Fruit fly (Drosophila melanogaster) whole organism, embryonic: ENCODE results near the gene CG8191.

ENCODE experiments used
- Aef1 ChIP-seq: fragments of 200-800 bp; sonication (Bioruptor generic); IDR thresholded peaks from 3 replicates; pipeline ENCODE4 v1.3.6; 2022; ENCODE audit warnings: missing biosample characterization, missing genetic modification characterization
- CG10267 ChIP-seq: fragments of 200-800 bp; sonication (Bioruptor generic); optimal IDR thresholded peaks from 2 replicates; lab custom pipeline; 2018; ENCODE audit warnings: missing biosample characterization, mild to moderate bottlenecking, missing genetic modification characterization, moderate library complexity
- CG10979 ChIP-seq: fragments of 200-800 bp; sonication (Bioruptor generic); optimal IDR thresholded peaks from 2 replicates; lab custom pipeline; 2018; ENCODE audit warnings: missing biosample characterization, mild to moderate bottlenecking, missing genetic modification characterization, moderate library complexity
- CG11723 ChIP-seq: fragments of 200-800 bp; sonication (Bioruptor generic); optimal IDR thresholded peaks from 2 replicates; lab custom pipeline; 2017; ENCODE audit warnings: missing biosample characterization, mild to moderate bottlenecking, missing genetic modification characterization
- CG1233 ChIP-seq: fragments of 200-800 bp; sonication (Bioruptor generic); optimal IDR thresholded peaks from 4 replicates; lab custom pipeline; 2018; ENCODE audit warnings: missing biosample characterization, mild to moderate bottlenecking, missing genetic modification characterization
- CG13894 ChIP-seq: fragments of 200-800 bp; sonication (Bioruptor generic); optimal IDR thresholded peaks from 3 replicates; lab custom pipeline; 2018; ENCODE audit warnings: missing biosample characterization, mild to moderate bottlenecking, missing genetic modification characterization, moderate library complexity
- CG14441 ChIP-seq: fragments of 200-800 bp; sonication (Bioruptor generic); IDR thresholded peaks from 2 replicates; pipeline ENCODE4 v1.3.6; 2022; ENCODE audit warnings: missing biosample characterization, missing genetic modification characterization
- CG14860 ChIP-seq: fragments of 200-800 bp; sonication (Bioruptor generic); IDR thresholded peaks from 3 replicates; pipeline ENCODE4 v1.3.6; 2022; ENCODE audit warnings: missing biosample characterization, missing genetic modification characterization; ENCODE audit not compliant: partially characterized antibody
- CG15514 ChIP-seq: fragments of 200-800 bp; sonication (Bioruptor generic); optimal IDR thresholded peaks from 3 replicates; lab custom pipeline; 2017; ENCODE audit warnings: missing biosample characterization, missing genetic modification characterization, mild to moderate bottlenecking, moderate library complexity, missing genetic modification reagents
- CG17328 ChIP-seq: fragments of 200-800 bp; sonication (Bioruptor generic); IDR thresholded peaks from 2 replicates; pipeline ENCODE4 v1.3.6; 2022; ENCODE audit warnings: missing biosample characterization, missing genetic modification characterization
- CG17359 ChIP-seq: fragments of 200-800 bp; sonication (Bioruptor generic); optimal IDR thresholded peaks from 3 replicates; lab custom pipeline; 2018; ENCODE audit warnings: missing biosample characterization, mild to moderate bottlenecking, missing genetic modification characterization, moderate library complexity
- CG17612 ChIP-seq: fragments of 200-800 bp; sonication (Bioruptor generic); IDR thresholded peaks from 2 replicates; pipeline ENCODE4 v1.3.6; 2022; ENCODE audit warnings: missing biosample characterization, missing genetic modification characterization
- CG2199 ChIP-seq: fragments of 200-800 bp; sonication (Bioruptor generic); IDR thresholded peaks from 3 replicates; pipeline ENCODE4 v1.3.6; 2022; ENCODE audit warnings: missing biosample characterization, missing genetic modification characterization
- CG2712 ChIP-seq: fragments of 200-800 bp; optimal IDR thresholded peaks from 3 replicates; lab custom pipeline; 2019; ENCODE audit warnings: missing biosample characterization, mild to moderate bottlenecking, missing genetic modification characterization, moderate library complexity
- CG32767 ChIP-seq: fragments of 200-800 bp; sonication (Bioruptor generic); IDR thresholded peaks from 2 replicates; pipeline ENCODE4 v1.3.6; 2022; ENCODE audit warnings: missing biosample characterization, missing genetic modification characterization
- CG33213 ChIP-seq: fragments of 200-800 bp; sonication (Bioruptor generic); optimal IDR thresholded peaks from 3 replicates; lab custom pipeline; 2016; ENCODE audit warnings: missing biosample characterization, missing genetic modification characterization
- CG3407 ChIP-seq: fragments of 200-800 bp; sonication (Bioruptor generic); optimal IDR thresholded peaks from 2 replicates; lab custom pipeline; 2018; ENCODE audit warnings: missing biosample characterization, mild to moderate bottlenecking, missing genetic modification characterization
- CG34422 ChIP-seq: fragments of 200-800 bp; sonication (Bioruptor generic); IDR thresholded peaks from 3 replicates; pipeline ENCODE4 v1.3.6; 2022; ENCODE audit warnings: missing biosample characterization, missing genetic modification characterization
- CG6683 ChIP-seq: fragments of 200-800 bp; sonication (Bioruptor generic); optimal IDR thresholded peaks from 2 replicates; lab custom pipeline; 2017; ENCODE audit warnings: missing biosample characterization, mild to moderate bottlenecking, missing genetic modification characterization, missing genetic modification reagents
- CG6791 ChIP-seq: fragments of 200-800 bp; sonication (Bioruptor generic); IDR thresholded peaks from 3 replicates; pipeline ENCODE4 v1.3.6; 2022; ENCODE audit warnings: missing biosample characterization, missing genetic modification characterization; ENCODE audit not compliant: partially characterized antibody
- CG6813 ChIP-seq: fragments of 200-800 bp; sonication (Bioruptor generic); optimal IDR thresholded peaks from 2 replicates; lab custom pipeline; 2017; ENCODE audit warnings: missing biosample characterization, missing genetic modification characterization, mild to moderate bottlenecking, moderate library complexity, missing genetic modification reagents
- CG7786 ChIP-seq: fragments of 200-800 bp; sonication (Bioruptor generic); optimal IDR thresholded peaks from 2 replicates; lab custom pipeline; 2016; ENCODE audit warnings: missing biosample characterization, missing genetic modification characterization
- CG8924 ChIP-seq: fragments of 200-800 bp; optimal IDR thresholded peaks from 3 replicates; lab custom pipeline; 2019; ENCODE audit warnings: missing biosample characterization, mild to moderate bottlenecking, missing genetic modification characterization, moderate library complexity
- Dbx ChIP-seq: fragments of 200-800 bp; sonication (Bioruptor generic); IDR thresholded peaks from 3 replicates; pipeline ENCODE4 v1.3.6; 2022; ENCODE audit warnings: missing biosample characterization, missing genetic modification characterization
- Dll ChIP-seq: fragments of 200-800 bp; sonication (Bioruptor generic); IDR thresholded peaks from 4 replicates; pipeline ENCODE4 v1.3.6; 2022; ENCODE audit warnings: missing biosample characterization, missing genetic modification characterization; ENCODE audit not compliant: partially characterized antibody
- Doc2 ChIP-seq: fragments of 200-800 bp; sonication (Bioruptor generic); IDR thresholded peaks from 2 replicates; pipeline ENCODE4 v1.3.6; 2022; ENCODE audit warnings: missing biosample characterization, missing genetic modification characterization
- HLHmδ ChIP-seq: fragments of 200-800 bp; sonication (Bioruptor generic); optimal IDR thresholded peaks from 2 replicates; lab custom pipeline; 2018; ENCODE audit warnings: missing biosample characterization, mild to moderate bottlenecking, missing genetic modification characterization, moderate library complexity
- Hmr ChIP-seq: fragments of 200-800 bp; sonication (Bioruptor generic); optimal IDR thresholded peaks from 3 replicates; lab custom pipeline; 2017; ENCODE audit warnings: mild to moderate bottlenecking, missing biosample characterization, missing genetic modification reagents, missing genetic modification characterization
- Mrtf ChIP-seq: fragments of 200-800 bp; sonication (Bioruptor generic); IDR thresholded peaks from 3 replicates; pipeline ENCODE4 v1.3.6; 2022; ENCODE audit warnings: missing biosample characterization, missing genetic modification characterization
- Rfx ChIP-seq: fragments of 200-800 bp; sonication (Bioruptor generic); IDR thresholded peaks from 2 replicates; pipeline ENCODE4 v1.3.6; 2022; ENCODE audit warnings: missing biosample characterization, missing genetic modification characterization
- Sin3A ChIP-seq: fragments of >200 bp; optimal IDR thresholded peaks from 2 replicates; lab custom pipeline; 2018
- Spps ChIP-seq: fragments of 200-800 bp; sonication (Bioruptor generic); optimal IDR thresholded peaks from 2 replicates; lab custom pipeline; 2018; ENCODE audit warnings: missing biosample characterization, mild to moderate bottlenecking, missing genetic modification characterization
- br ChIP-seq: fragments of >200 bp; optimal IDR thresholded peaks from 2 replicates; lab custom pipeline; 2017
- btn ChIP-seq: fragments of 200-800 bp; sonication (Bioruptor generic); optimal IDR thresholded peaks from 2 replicates; lab custom pipeline; 2016; ENCODE audit warnings: missing biosample characterization, missing genetic modification characterization
- chn ChIP-seq: fragments of 200-800 bp; sonication (Bioruptor generic); optimal IDR thresholded peaks from 2 replicates; lab custom pipeline; 2016; ENCODE audit warnings: missing biosample characterization, missing genetic modification characterization
- corto ChIP-seq: fragments of 200-800 bp; sonication (Bioruptor generic); optimal IDR thresholded peaks from 2 replicates; lab custom pipeline; 2016; ENCODE audit warnings: missing biosample characterization, mild to moderate bottlenecking, missing genetic modification characterization, moderate library complexity
- croc ChIP-seq: fragments of 200-800 bp; sonication (Bioruptor generic); conservative IDR thresholded peaks from 3 replicates; pipeline ENCODE4 v1.3.6; 2022; ENCODE audit warnings: missing biosample characterization, missing genetic modification characterization
- dm ChIP-seq: fragments of 200-800 bp; sonication (Bioruptor generic); optimal IDR thresholded peaks from 3 replicates; lab custom pipeline; 2016; ENCODE audit warnings: missing biosample characterization, missing genetic modification characterization
- ems ChIP-seq: fragments of 200-800 bp; sonication (Bioruptor generic); optimal IDR thresholded peaks from 3 replicates; lab custom pipeline; 2016; ENCODE audit warnings: missing biosample characterization, missing genetic modification characterization
- en ChIP-seq: fragments of 200-800 bp; sonication (Bioruptor generic); optimal IDR thresholded peaks from 2 replicates; lab custom pipeline; 2016; ENCODE audit warnings: missing biosample characterization, missing genetic modification characterization
- esg ChIP-seq: fragments of 200-800 bp; sonication (Bioruptor generic); conservative IDR thresholded peaks from 2 replicates; pipeline ENCODE4 v1.3.6; 2022; ENCODE audit warnings: missing biosample characterization, missing genetic modification characterization
- fd64A ChIP-seq: fragments of 200-800 bp; sonication (Bioruptor generic); optimal IDR thresholded peaks from 3 replicates; lab custom pipeline; 2018; ENCODE audit warnings: missing biosample characterization, mild to moderate bottlenecking, missing genetic modification characterization
- ken ChIP-seq: fragments of 200-800 bp; sonication (Bioruptor generic); IDR thresholded peaks from 3 replicates; pipeline ENCODE4 v1.3.6; 2022; ENCODE audit warnings: missing biosample characterization, missing genetic modification characterization
- lbe ChIP-seq: fragments of 200-800 bp; sonication (Bioruptor generic); optimal IDR thresholded peaks from 2 replicates; lab custom pipeline; 2016; ENCODE audit warnings: missing biosample characterization, mild to moderate bottlenecking, missing genetic modification characterization
- otp ChIP-seq: fragments of 200-800 bp; sonication (Bioruptor generic); IDR thresholded peaks from 3 replicates; pipeline ENCODE4, ENCODE4 v1.3.6; 2022; ENCODE audit warnings: missing biosample characterization, missing genetic modification characterization
- p53 ChIP-seq: fragments of 200-800 bp; sonication (Bioruptor generic); optimal IDR thresholded peaks from 2 replicates; lab custom pipeline; 2016; ENCODE audit warnings: missing biosample characterization, missing genetic modification characterization
- ssp ChIP-seq: fragments of 200-800 bp; sonication (Bioruptor generic); IDR thresholded peaks from 2 replicates; pipeline ENCODE4 v1.3.6; 2022; ENCODE audit warnings: missing biosample characterization, missing genetic modification characterization
- tgo ChIP-seq: fragments of 200-800 bp; sonication (Bioruptor generic); IDR thresholded peaks from 3 replicates; pipeline ENCODE4 v1.3.6; 2022; ENCODE audit warnings: missing biosample characterization, missing genetic modification characterization
- unc-4 ChIP-seq: fragments of 200-800 bp; sonication (Bioruptor generic); IDR thresholded peaks from 2 replicates; pipeline ENCODE4 v1.3.6; 2022; ENCODE audit warnings: missing biosample characterization, missing genetic modification characterization; ENCODE audit not compliant: partially characterized antibody
- vfl ChIP-seq: fragments of 200-800 bp; sonication (Bioruptor generic); optimal IDR thresholded peaks from 2 replicates; lab custom pipeline; 2016; ENCODE audit warnings: missing biosample characterization, missing genetic modification characterization

The CG8191 gene

dm6 chrX:15760447-15761297, 28.7 kb downstream of the CG8191 start, which contains the start of the genes Graf and mRpL3 (continued):
- TF ChIP-seq otp (GFP tag; lab: Robert Waterston, UW) (no peak), ken (GFP tag; lab: Robert Waterston, UW) (no peak), Mrtf (no peak), Aef1 (GFP tag; lab: Robert Waterston, UW) (no peak), Dll (GFP tag; lab: Robert Waterston, UW) (peak; percentile 85; the same call in 3 of the 4 replicates), corto (GFP tag; lab: Kevin White, UChicago) (no peak), lbe (GFP tag; lab: Kevin White, UChicago) (no peak), unc-4 (peak; percentile 80), ems (GFP tag; lab: Kevin White, UChicago) (no peak), CG11723 (no peak), CG10979 (tag; lab: Kevin White, UChicago) (no peak), CG14860 (peak; percentile 90), fd64A (GFP tag; lab: Kevin White, UChicago) (no peak), CG6791 (GFP tag; lab: Robert Waterston, UW) (peak; percentile 94), btn (GFP tag; lab: Kevin White, UChicago) (no peak), croc (GFP tag; lab: Robert Waterston, UW) (no peak), esg (GFP tag; lab: Robert Waterston, UW) (no peak), CG14441 (0 out of 2 replicates have a peak, but pooled peaks have one; percentile 14), CG17328 (GFP tag; lab: Robert Waterston, UW) (no peak), CG6683 (GFP tag; lab: Kevin White, UChicago) (no peak), Rfx (GFP tag; lab: Robert Waterston, UW) (0 out of 2 replicates have a peak, but pooled peaks have one; percentile 27), CG8924 (tag; lab: Kevin White, UChicago) (peak; percentile 30), CG6813 (GFP tag; lab: Kevin White, UChicago) (no peak), tgo (GFP tag; lab: Robert Waterston, UW) (no peak), CG7786 (no peak), CG1233 (no peak), CG32767 (no peak), CG33213 (GFP tag; lab: Kevin White, UChicago) (no peak), Dbx (no peak), CG17359 (tag; lab: Kevin White, UChicago) (peak; percentile 67), Hmr (GFP tag; lab: Kevin White, UChicago) (no peak), Doc2 (no peak), CG2199 (GFP tag; lab: Robert Waterston, UW) (no peak), br (lab: Kevin White, UChicago) (no peak), dm (peak; percentile 22), chn (GFP tag; lab: Kevin White, UChicago) (no peak), ssp (GFP tag; lab: Robert Waterston, UW) (peak; percentile 84), HLHmδ (GFP tag; lab: Kevin White, UChicago) (no peak), CG10267 (tag; lab: Kevin White, UChicago) (no peak), vfl (GFP tag; lab: Kevin White, UChicago) (no peak), Spps (tag; lab: Kevin White, UChicago) (no peak), CG17612 (GFP tag; lab: Robert Waterston, UW) (no peak), CG13894 (no peak), CG3407 (GFP tag; lab: Kevin White, UChicago) (no peak), p53 (GFP tag; lab: Kevin White, UChicago) (no peak), CG34422 (GFP tag; lab: Robert Waterston, UW) (no peak), CG15514 (GFP tag; lab: Kevin White, UChicago) (peak; percentile 19), Sin3A (peak; percentile 48), CG2712 (tag; lab: Kevin White, UChicago) (no peak), en (GFP tag; lab: Kevin White, UChicago) (no peak)
